Fruit fly (Drosophila melanogaster) whole organism, prepupa: Measurements from ENCODE around the gene CG14282.

Experiments used
- CG10631 ChIP-seq: fragments of 200-800 bp; sonication (Bioruptor generic); optimal IDR thresholded peaks from 2 replicates; lab custom pipeline; 2016; ENCODE audit warnings: missing biosample characterization, missing genetic modification characterization
- CG16779 ChIP-seq: fragments of 200-800 bp; sonication (Bioruptor generic); optimal IDR thresholded peaks from 3 replicates; lab custom pipeline; 2017; ENCODE audit warnings: missing biosample characterization, mild to moderate bottlenecking, missing genetic modification characterization
- CG3032 ChIP-seq: fragments of 200-800 bp; optimal IDR thresholded peaks from 2 replicates; lab custom pipeline; 2019; ENCODE audit warnings: missing biosample characterization, mild to moderate bottlenecking, missing genetic modification characterization, moderate library complexity
- CG32006 ChIP-seq: fragments of 200-800 bp; sonication (Bioruptor generic); optimal IDR thresholded peaks from 3 replicates; lab custom pipeline; 2017; ENCODE audit warnings: missing biosample characterization, mild to moderate bottlenecking, missing genetic modification characterization
- Ets96B ChIP-seq: fragments of 200-800 bp; optimal IDR thresholded peaks from 2 replicates; lab custom pipeline; 2019; ENCODE audit warnings: missing biosample characterization, mild to moderate bottlenecking, missing genetic modification characterization, moderate library complexity
- Hr39 ChIP-seq: fragments of 200-800 bp; sonication (Bioruptor generic); optimal IDR thresholded peaks from 2 replicates; lab custom pipeline; 2016; ENCODE audit warnings: missing biosample characterization, missing genetic modification characterization
- Lpt ChIP-seq: fragments of 200-800 bp; sonication (Bioruptor generic); optimal IDR thresholded peaks from 3 replicates; lab custom pipeline; 2016; ENCODE audit warnings: missing biosample characterization, missing genetic modification characterization
- Sox102F ChIP-seq: fragments of 200-800 bp; sonication (Bioruptor generic); optimal IDR thresholded peaks from 2 replicates; lab custom pipeline; 2016; ENCODE audit warnings: missing biosample characterization, mild to moderate bottlenecking, missing genetic modification characterization
- spab ChIP-seq: fragments of 200-800 bp; sonication (Bioruptor generic); optimal IDR thresholded peaks from 2 replicates; lab custom pipeline; 2017; ENCODE audit warnings: missing biosample characterization, mild to moderate bottlenecking, missing genetic modification characterization, missing genetic modification reagents

DNA sequence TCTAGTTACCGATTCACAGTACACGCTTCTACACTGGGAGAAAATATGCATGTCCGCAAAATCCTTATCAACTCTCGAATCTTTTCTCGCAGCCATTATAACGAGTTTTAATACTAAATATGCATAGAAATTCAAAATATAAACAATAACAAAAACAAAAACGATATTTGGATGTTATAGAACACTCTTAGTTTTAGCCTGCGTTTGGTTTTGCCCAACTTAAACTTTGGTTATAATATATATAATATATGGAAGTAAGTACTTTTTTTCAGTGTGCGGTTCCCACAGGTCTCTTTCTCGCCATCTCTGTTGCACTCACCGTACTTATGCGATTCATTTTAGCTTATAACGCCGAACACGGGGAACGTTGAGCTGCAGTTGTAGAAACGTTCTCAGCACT, 35.0 kb downstream of the CG14282 start, which contains the start of gene cry:
- TF ChIP-seq CG10631 (GFP tag; lab: Kevin White, UChicago) (peak; percentile 90), CG16779 (peak; percentile 83), CG3032 (tag; lab: Kevin White, UChicago) (peak; percentile 90), spab (GFP tag; lab: Kevin White, UChicago) (peak; percentile 91), Lpt (GFP tag; lab: Kevin White, UChicago) (peak; percentile 86), Sox102F (peak; percentile 60), Ets96B (tag; lab: Kevin White, UChicago) (peak; percentile 94), Hr39 (GFP tag; lab: Kevin White, UChicago) (peak; percentile 72), CG32006 (GFP tag; lab: Kevin White, UChicago) (peak; percentile 93)
